Fruit fly (Drosophila melanogaster): Measurements from ENCODE around the gene Cmpk.

The Cmpk gene

DNA sequence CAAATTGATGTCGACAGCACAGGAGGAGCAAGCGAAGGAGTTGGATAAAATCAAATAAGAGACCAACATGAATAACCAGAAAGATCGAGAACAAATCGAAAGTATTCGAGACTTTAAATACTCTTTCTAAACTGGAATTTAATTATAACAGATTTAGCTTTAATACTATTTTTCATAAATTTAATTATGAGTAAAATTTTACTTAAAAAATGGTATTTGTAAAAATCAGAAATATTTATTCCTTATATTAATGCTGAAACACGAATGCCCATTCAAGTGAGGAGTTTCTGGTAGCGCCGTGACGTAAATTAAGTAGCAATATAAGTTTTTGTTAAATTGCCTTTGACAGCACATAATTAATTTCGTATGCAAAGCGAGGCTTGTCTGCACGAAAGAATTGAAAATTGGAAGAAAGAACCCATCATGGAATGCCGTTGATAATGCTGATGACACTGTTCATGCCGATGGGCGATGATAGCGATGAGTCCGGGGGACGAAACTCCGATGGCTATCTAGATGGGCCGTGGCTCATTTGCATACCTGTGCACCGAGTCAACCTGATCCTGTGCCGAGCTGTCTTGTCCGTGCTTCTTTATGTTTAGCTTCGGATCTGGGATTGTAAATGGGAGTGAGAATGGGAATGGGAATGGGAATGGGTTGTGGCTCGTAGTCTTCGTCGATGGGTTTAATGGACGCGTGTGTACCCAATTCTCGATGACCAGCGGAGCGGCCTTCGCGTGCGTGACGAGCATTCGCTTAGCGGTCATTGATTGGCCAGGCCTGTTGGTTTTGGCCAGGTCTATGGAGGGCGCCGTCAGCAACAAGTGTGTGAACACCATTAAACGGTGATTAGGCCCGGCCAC lies 42.2 kb downstream of the Cmpk start:
- TF ChIP-seq spab (GFP tag; optimal IDR thresholded peaks at IDR 0.05) (peak; percentile 43), CG11762 (GFP tag; optimal IDR thresholded peaks at IDR 0.05; ENCODE audit: insufficient read depth) (no peak), CG6163 (GFP tag; IDR thresholded peaks at IDR 0.05) (peak; percentile 17; the same call in 1 of the 3 replicates), Gug (GFP tag; IDR thresholded peaks at IDR 0.05) (0 out of 2 replicates have a peak, but pooled peaks have one; percentile 11), Hr38 (GFP tag; optimal IDR thresholded peaks at IDR 0.05) (no peak), CG10631 (GFP tag; optimal IDR thresholded peaks at IDR 0.05) (peak; percentile 30), CG6792 (GFP tag; optimal IDR thresholded peaks at IDR 0.05) (no peak), fkh (GFP tag; optimal IDR thresholded peaks at IDR 0.05) (no peak), Sox15 (GFP tag; optimal IDR thresholded peaks at IDR 0.05) (no peak), CG6808 (GFP tag; optimal IDR thresholded peaks at IDR 0.05) (peak; percentile 48), salr (GFP tag; optimal IDR thresholded peaks at IDR 0.05) (no peak), CG11294 (GFP tag; IDR thresholded peaks at IDR 0.05) (no peak), CG16779 (tag; optimal IDR thresholded peaks at IDR 0.05) (no peak), Hr39 (GFP tag; optimal IDR thresholded peaks at IDR 0.05) (no peak), CG8632 (GFP tag; optimal IDR thresholded peaks at IDR 0.05) (no peak), fd59A (GFP tag; optimal IDR thresholded peaks at IDR 0.05) (no peak), dac (GFP tag; optimal IDR thresholded peaks at IDR 0.05) (no peak), Lpt (GFP tag; optimal IDR thresholded peaks at IDR 0.05) (no peak), CG8319 (GFP tag; optimal IDR thresholded peaks at IDR 0.05) (no peak), dsx (GFP tag; optimal IDR thresholded peaks at IDR 0.05; ENCODE audit: poor library complexity, severe bottlenecking) (peak; percentile 64), CG3919 (GFP tag; optimal IDR thresholded peaks at IDR 0.05) (peak; percentile 24), Sox14 (GFP tag; optimal IDR thresholded peaks at IDR 0.05) (peak; percentile 24), CG32006 (GFP tag; optimal IDR thresholded peaks at IDR 0.05) (peak; percentile 60), Eip75B (GFP tag; optimal IDR thresholded peaks at IDR 0.05) (no peak), CG4318 (GFP tag; optimal IDR thresholded peaks at IDR 0.05) (peak; percentile 5), CG3032 (tag; optimal IDR thresholded peaks at IDR 0.05) (peak; percentile 79), Hr4 (GFP tag; optimal IDR thresholded peaks at IDR 0.05) (peak; percentile 6), OdsH (GFP tag; optimal IDR thresholded peaks at IDR 0.05) (peak; percentile 31), CG8119 (GFP tag; IDR thresholded peaks at IDR 0.05) (peak; percentile 59; the same call in 2 of the 3 replicates), fd85E (GFP tag; optimal IDR thresholded peaks at IDR 0.05) (no peak), Ets96B (tag; optimal IDR thresholded peaks at IDR 0.05) (peak; percentile 67), Eip93F (GFP tag; optimal IDR thresholded peaks at IDR 0.05) (no peak), CG1621 (tag; optimal IDR thresholded peaks at IDR 0.05) (peak; percentile 50), CG34406 (GFP tag; optimal IDR thresholded peaks at IDR 0.05) (peak; percentile 10), CG10669 (GFP tag; optimal IDR thresholded peaks at IDR 0.05) (peak; percentile 52), cyc (GFP tag; optimal IDR thresholded peaks at IDR 0.05) (peak; percentile 7), achi (GFP tag; optimal IDR thresholded peaks at IDR 0.05) (peak; percentile 53), eg (GFP tag; IDR thresholded peaks at IDR 0.05) (0 out of 3 replicates have a peak, but pooled peaks have one; percentile 9), CG31627 (GFP tag; optimal IDR thresholded peaks at IDR 0.05) (no peak), Blimp-1 (GFP tag; optimal IDR thresholded peaks at IDR 0.05) (no peak), CG11902 (GFP tag; optimal IDR thresholded peaks at IDR 0.05) (no peak), Met (GFP tag; optimal IDR thresholded peaks at IDR 0.05) (peak; percentile 44), pdm3 (GFP tag; optimal IDR thresholded peaks at IDR 0.05) (no peak), CG7368 (GFP tag; optimal IDR thresholded peaks at IDR 0.05) (no peak), Ets21C (GFP tag; optimal IDR thresholded peaks at IDR 0.05) (no peak), CG9139 (GFP tag; optimal IDR thresholded peaks at IDR 0.05) (no peak), Sox102F (GFP tag; optimal IDR thresholded peaks at IDR 0.05) (peak; percentile 42), Eip78C (GFP tag) (peak; percentile 69), CG6854 (GFP tag; optimal IDR thresholded peaks at IDR 0.05) (no peak), net (GFP tag; optimal IDR thresholded peaks at IDR 0.05) (no peak)

Data from whole organism, prepupa.